Worm (Caenorhabditis elegans): ENCODE results near the gene frh-1.

frh-1 gene

DNA sequence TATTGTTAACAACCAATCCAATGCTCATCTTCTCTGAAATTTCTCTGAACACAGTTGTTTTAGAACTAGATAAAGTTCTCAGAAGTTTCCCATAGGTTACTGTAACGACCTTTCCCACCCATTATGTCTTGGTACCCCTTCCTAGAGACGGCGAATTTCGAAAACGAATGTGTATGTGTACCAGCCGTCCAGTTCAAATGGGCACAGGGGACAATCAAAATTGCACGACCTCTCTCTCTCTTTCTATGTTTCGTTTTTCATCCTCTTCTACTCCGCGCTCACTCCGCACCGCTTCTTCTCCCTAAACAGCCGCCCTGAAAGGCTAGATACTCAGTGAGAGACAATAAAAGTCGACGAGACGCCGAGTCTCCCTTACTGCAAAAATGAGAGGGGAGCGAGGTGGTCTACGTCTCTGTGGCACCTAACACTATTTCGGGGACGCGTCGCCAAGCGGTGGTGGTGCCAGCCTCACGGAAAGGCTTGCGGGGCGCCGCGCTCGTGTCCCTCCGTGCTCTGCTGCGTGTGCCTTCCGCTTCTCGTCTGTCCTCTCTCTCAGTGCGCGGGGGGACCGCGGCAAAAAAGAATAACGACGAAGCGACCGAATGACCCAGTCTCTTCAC lies 15.7 kb upstream of the frh-1 start (continued):
- peak; percentile 6 for TF ChIP-seq pqm-1 (tag; optimal IDR thresholded peaks at IDR 0.05)
- peak; percentile 35 for TF ChIP-seq nhr-43 (tag; optimal IDR thresholded peaks at IDR 0.05; ENCODE audit: poor library complexity, severe bottlenecking)
- TF ChIP-seq elt-2 (tag; optimal IDR thresholded peaks at IDR 0.05): peak; percentile 28
- no peak for TF ChIP-seq zag-1 (tag; optimal IDR thresholded peaks at IDR 0.05)
- TF ChIP-seq nhr-67 (tag; optimal IDR thresholded peaks at IDR 0.05): no peak
- TF ChIP-seq ztf-11 (tag; optimal IDR thresholded peaks at IDR 0.05): no peak
- no peak for TF ChIP-seq nhr-76 (tag; optimal IDR thresholded peaks at IDR 0.05)
- TF ChIP-seq daf-12 (tag; optimal IDR thresholded peaks at IDR 0.05): no peak
- peak; percentile 75 for TF ChIP-seq nfya-1 (tag; optimal IDR thresholded peaks at IDR 0.05; ENCODE audit: insufficient read depth)
- TF ChIP-seq eor-1 (tag; optimal IDR thresholded peaks at IDR 0.05): no peak
- no peak for TF ChIP-seq elt-3 (tag; optimal IDR thresholded peaks at IDR 0.05)
- no peak for TF ChIP-seq fkh-2 (tag; optimal IDR thresholded peaks at IDR 0.05)
- no peak for TF ChIP-seq fkh-10 (GFP tag; optimal IDR thresholded peaks at IDR 0.05)
- TF ChIP-seq nhr-23 (tag; optimal IDR thresholded peaks at IDR 0.05): peak; percentile 72
- no peak for TF ChIP-seq nhr-237 (tag; optimal IDR thresholded peaks at IDR 0.05)

DNA sequence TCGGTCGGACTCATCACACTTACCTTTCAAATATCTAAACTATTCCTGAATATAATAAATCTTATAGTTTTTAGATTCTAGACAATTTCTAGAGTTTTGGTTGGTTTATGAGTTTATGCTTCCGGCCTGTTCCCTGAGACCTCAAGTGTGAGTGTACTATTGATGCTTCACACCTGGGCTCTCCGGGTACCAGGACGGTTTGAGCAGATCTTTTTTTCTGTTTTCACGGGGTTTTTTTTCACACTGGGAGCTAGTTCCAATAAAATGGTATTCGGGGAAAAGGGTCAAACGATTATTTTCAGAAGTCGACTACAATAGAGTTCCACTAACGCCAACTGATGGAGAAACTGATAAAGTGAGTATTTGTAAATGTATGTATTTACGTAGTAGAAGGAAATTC lies 15.1 kb upstream of the frh-1 start:
- TF ChIP-seq daf-12 (tag; optimal IDR thresholded peaks at IDR 0.05) (no peak), fkh-10 (GFP tag; optimal IDR thresholded peaks at IDR 0.05) (no peak), ZK546.5 (tag; optimal IDR thresholded peaks at IDR 0.05) (no peak), nhr-77 (tag; optimal IDR thresholded peaks at IDR 0.05) (no peak)

DNA sequence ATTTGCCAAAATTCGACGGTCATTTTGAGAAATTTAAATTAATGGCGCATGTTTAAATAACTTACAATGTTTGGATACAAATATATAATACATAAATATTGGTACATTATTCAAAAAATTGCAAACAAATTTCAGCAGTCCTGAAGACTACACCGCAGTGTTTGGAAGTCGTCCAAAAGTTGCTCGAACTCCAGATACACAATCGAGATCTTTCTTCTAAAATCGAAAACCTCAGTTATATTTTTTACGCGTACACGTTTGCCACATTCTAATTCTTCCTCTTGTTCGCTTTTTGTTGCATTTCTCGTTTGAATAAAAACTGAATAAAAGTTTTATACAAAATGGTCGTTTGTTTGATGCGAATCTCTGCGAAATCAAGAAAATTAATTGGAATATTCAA lies 13.0 kb upstream of the frh-1 start, which contains the start of gene tsp-18:
Gene tsp-18 (plus strand): TSS at position 301 of the 400 bp plus-strand sequence.
- no peak for TF ChIP-seq nhr-25 (tag; optimal IDR thresholded peaks at IDR 0.05)
- TF ChIP-seq nhr-23 (tag; optimal IDR thresholded peaks at IDR 0.05): no peak
- no peak for TF ChIP-seq ceh-82 (tag; optimal IDR thresholded peaks at IDR 0.05)
- TF ChIP-seq lin-15B (tag; optimal IDR thresholded peaks at IDR 0.05): no peak
- TF ChIP-seq skn-1 (tag; optimal IDR thresholded peaks at IDR 0.05): no peak

DNA sequence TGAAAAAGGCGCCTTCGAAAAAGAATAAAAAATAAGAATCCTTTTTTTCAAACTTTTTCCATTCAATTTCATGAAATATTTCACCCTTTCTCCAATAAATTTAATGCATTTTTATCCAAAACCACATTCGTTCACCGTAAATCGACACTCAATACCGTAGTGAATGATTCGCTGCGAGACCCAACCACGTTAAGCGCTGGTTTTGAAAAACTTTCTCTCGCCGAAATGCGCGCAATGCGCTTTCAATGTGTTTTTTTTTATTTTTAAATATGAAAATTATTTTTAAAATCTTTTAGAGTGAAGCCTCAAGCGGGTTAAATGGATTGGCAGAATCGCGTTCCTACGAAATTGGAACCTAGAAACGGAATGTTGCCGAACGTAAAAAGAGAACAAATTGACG lies 10.9 kb upstream of the frh-1 start, which contains the start of gene F59G1.8:
Gene F59G1.8 (plus strand): TSS at position 293 of the 400 bp plus-strand sequence.
- no peak for TF ChIP-seq lin-15B (tag; optimal IDR thresholded peaks at IDR 0.05)
- no peak for TF ChIP-seq ztf-11 (tag; optimal IDR thresholded peaks at IDR 0.05)
- TF ChIP-seq fkh-10 (GFP tag; optimal IDR thresholded peaks at IDR 0.05): no peak
- no peak for TF ChIP-seq snpc-4 (tag; optimal IDR thresholded peaks at IDR 0.05)
- no peak for TF ChIP-seq nhr-12 (tag; optimal IDR thresholded peaks at IDR 0.05)
- no peak for TF ChIP-seq elt-1 (tag; optimal IDR thresholded peaks at IDR 0.05)
- no peak for TF ChIP-seq unc-62 (GFP tag; optimal IDR thresholded peaks at IDR 0.05)
- TF ChIP-seq egl-5 (tag; optimal IDR thresholded peaks at IDR 0.05): no peak
- no peak for TF ChIP-seq lsy-12 (tag; optimal IDR thresholded peaks at IDR 0.05)
- no peak for TF ChIP-seq egl-27 (tag; optimal IDR thresholded peaks at IDR 0.05)

DNA sequence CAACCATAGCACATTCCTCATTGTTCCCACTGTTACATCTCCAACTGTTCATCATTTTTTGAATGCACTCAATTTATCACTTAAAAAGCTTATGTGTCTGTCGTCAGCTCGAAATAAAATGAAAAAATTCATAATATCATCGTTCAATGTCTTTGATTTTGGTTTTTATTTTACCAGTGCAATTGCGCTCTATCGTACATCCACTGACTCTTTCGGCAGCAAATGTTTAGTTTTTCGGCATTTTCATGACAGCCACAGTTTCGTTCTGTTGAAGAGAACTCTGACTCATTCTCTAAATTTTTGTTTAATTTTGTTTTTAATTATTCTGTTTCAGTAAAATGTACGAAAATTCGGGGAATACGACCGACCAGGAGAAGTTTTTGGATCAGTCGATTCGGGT lies 9.7 kb upstream of the frh-1 start, which contains the start of gene vps-35:
Gene vps-35 (plus strand): TSS at position 335 of the 400 bp plus-strand sequence.
- peak; percentile 42 for TF ChIP-seq nfya-1 (tag; optimal IDR thresholded peaks at IDR 0.05; ENCODE audit: insufficient read depth)
- TF ChIP-seq pqm-1 (tag; optimal IDR thresholded peaks at IDR 0.05): peak; percentile 40
- TF ChIP-seq nhr-25 (tag; optimal IDR thresholded peaks at IDR 0.05): peak; percentile 29
- no peak for TF ChIP-seq lin-39 (tag; optimal IDR thresholded peaks at IDR 0.05)
- no peak for TF ChIP-seq ceh-82 (tag; optimal IDR thresholded peaks at IDR 0.05)
- peak; percentile 78 for TF ChIP-seq pha-4 (tag; optimal IDR thresholded peaks at IDR 0.05)
- peak; percentile 46 for TF ChIP-seq lin-15B (tag; optimal IDR thresholded peaks at IDR 0.05)
- TF ChIP-seq elt-2 (tag; optimal IDR thresholded peaks at IDR 0.05): peak; percentile 12
- peak; percentile 22 for TF ChIP-seq snpc-4 (tag; optimal IDR thresholded peaks at IDR 0.05)
- peak; percentile 73 for TF ChIP-seq skn-1 (tag; optimal IDR thresholded peaks at IDR 0.05)

DNA sequence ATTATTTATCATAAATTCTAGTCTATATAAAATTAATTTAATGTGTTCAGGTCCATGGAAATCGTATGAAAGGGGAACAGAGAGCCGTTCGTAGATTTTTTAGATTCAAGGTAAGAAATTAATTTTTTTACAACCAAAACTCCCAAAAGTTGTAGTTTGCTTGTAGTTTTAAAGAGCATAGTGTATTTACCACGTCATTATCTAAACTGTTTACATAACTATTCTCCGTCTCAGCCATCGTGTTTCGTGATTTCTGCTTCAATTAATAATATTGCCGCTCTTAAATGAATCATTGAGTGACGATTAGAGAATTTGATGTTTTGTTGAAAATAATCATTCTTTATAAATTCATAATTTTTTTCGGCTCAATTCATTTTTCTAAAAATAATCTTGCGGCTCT lies 5.9 kb upstream of the frh-1 start, which contains the start of gene cgt-3:
Gene cgt-3 (plus strand): TSS at position 51 of the 400 bp plus-strand sequence.
- TF ChIP-seq aly-2 (tag; optimal IDR thresholded peaks at IDR 0.05) (no peak), eor-1 (tag; optimal IDR thresholded peaks at IDR 0.05) (no peak), hmg-11 (tag; optimal IDR thresholded peaks at IDR 0.05) (no peak), zag-1 (tag; optimal IDR thresholded peaks at IDR 0.05) (no peak), mdl-1 (tag; optimal IDR thresholded peaks at IDR 0.05) (no peak), nhr-237 (tag; optimal IDR thresholded peaks at IDR 0.05) (no peak), nhr-28 (tag; optimal IDR thresholded peaks at IDR 0.05) (no peak), R02D3.7 (tag; optimal IDR thresholded peaks at IDR 0.05) (no peak), ZK546.5 (tag; optimal IDR thresholded peaks at IDR 0.05) (no peak), ceh-28 (tag; optimal IDR thresholded peaks at IDR 0.05) (no peak), pqm-1 (tag; optimal IDR thresholded peaks at IDR 0.05) (peak; percentile 58), unc-39 (tag; optimal IDR thresholded peaks at IDR 0.05) (no peak), elt-3 (tag; optimal IDR thresholded peaks at IDR 0.05) (no peak), ztf-11 (tag; optimal IDR thresholded peaks at IDR 0.05) (no peak), nhr-11 (tag; optimal IDR thresholded peaks at IDR 0.05) (no peak), pha-4 (tag; optimal IDR thresholded peaks at IDR 0.05) (peak; percentile 71)
